Fruit fly (Drosophila melanogaster) whole organism, prepupa: Measurements from ENCODE around the gene Pgm1.

Experiments used
- Blimp-1 ChIP-seq: fragments of 200-800 bp; sonication (Bioruptor generic); optimal IDR thresholded peaks from 3 replicates; lab custom pipeline; 2017; ENCODE audit warnings: missing biosample characterization, missing genetic modification characterization, mild to moderate bottlenecking, moderate library complexity, missing genetic modification reagents
- CG10631 ChIP-seq: fragments of 200-800 bp; sonication (Bioruptor generic); optimal IDR thresholded peaks from 2 replicates; lab custom pipeline; 2016; ENCODE audit warnings: missing biosample characterization, missing genetic modification characterization
- CG10669 ChIP-seq: fragments of 200-800 bp; sonication (Bioruptor generic); optimal IDR thresholded peaks from 3 replicates; lab custom pipeline; 2018; ENCODE audit warnings: missing biosample characterization, mild to moderate bottlenecking, missing genetic modification characterization, moderate library complexity
- CG11294 ChIP-seq: fragments of 200-800 bp; sonication (Bioruptor generic); IDR thresholded peaks from 2 replicates; pipeline ENCODE4 v1.3.6; 2022; ENCODE audit warnings: missing biosample characterization, missing genetic modification characterization
- CG11762 ChIP-seq: fragments of 200-800 bp; sonication (Bioruptor generic); optimal IDR thresholded peaks from 3 replicates; lab custom pipeline; 2016; ENCODE audit warnings: missing biosample characterization, missing genetic modification characterization; ENCODE audit not compliant: insufficient read depth
- CG11902 ChIP-seq: fragments of 200-800 bp; sonication (Bioruptor generic); optimal IDR thresholded peaks from 3 replicates; lab custom pipeline; 2016; ENCODE audit warnings: missing biosample characterization, missing genetic modification characterization
- CG15336 ChIP-seq: fragments of 200-800 bp; sonication (Bioruptor generic); IDR thresholded peaks from 2 replicates; pipeline ENCODE4 v1.3.6; 2022; ENCODE audit warnings: missing biosample characterization, missing genetic modification characterization
- CG1621 ChIP-seq: fragments of 200-800 bp; sonication (Bioruptor generic); optimal IDR thresholded peaks from 3 replicates; lab custom pipeline; 2018; ENCODE audit warnings: missing biosample characterization, mild to moderate bottlenecking, missing genetic modification characterization
- CG31627 ChIP-seq: fragments of 200-800 bp; sonication (Bioruptor generic); optimal IDR thresholded peaks from 3 replicates; lab custom pipeline; 2016; ENCODE audit warnings: missing biosample characterization, missing genetic modification characterization
- CG32006 ChIP-seq: fragments of 200-800 bp; sonication (Bioruptor generic); optimal IDR thresholded peaks from 3 replicates; lab custom pipeline; 2017; ENCODE audit warnings: missing biosample characterization, mild to moderate bottlenecking, missing genetic modification characterization
- CG3919 ChIP-seq: fragments of 200-800 bp; sonication (Bioruptor generic); optimal IDR thresholded peaks from 3 replicates; lab custom pipeline; 2016; ENCODE audit warnings: missing biosample characterization, missing genetic modification characterization
- CG6163 ChIP-seq: fragments of 200-800 bp; sonication (Bioruptor generic); IDR thresholded peaks from 3 replicates; pipeline ENCODE4 v1.3.6; 2022; ENCODE audit warnings: missing biosample characterization, missing genetic modification characterization
- CG6276 ChIP-seq: fragments of 200-800 bp; sonication (Bioruptor generic); optimal IDR thresholded peaks from 2 replicates; lab custom pipeline; 2017; ENCODE audit warnings: missing biosample characterization, mild to moderate bottlenecking, missing genetic modification characterization
- CG6792 ChIP-seq: fragments of 200-800 bp; sonication (Bioruptor generic); optimal IDR thresholded peaks from 3 replicates; lab custom pipeline; 2016; ENCODE audit warnings: missing biosample characterization, missing genetic modification characterization
- CG6854 ChIP-seq: fragments of 200-800 bp; sonication (Bioruptor generic); optimal IDR thresholded peaks from 2 replicates; lab custom pipeline; 2017; ENCODE audit warnings: missing biosample characterization, mild to moderate bottlenecking, missing genetic modification characterization
- CG8119 ChIP-seq: fragments of 200-800 bp; sonication (Bioruptor generic); IDR thresholded peaks from 3 replicates; pipeline ENCODE4 v1.3.6; 2022; ENCODE audit warnings: missing biosample characterization, missing genetic modification characterization
- CG9139 ChIP-seq: fragments of 200-800 bp; sonication (Bioruptor generic); optimal IDR thresholded peaks from 3 replicates; lab custom pipeline; 2017; ENCODE audit warnings: missing biosample characterization, mild to moderate bottlenecking, missing genetic modification characterization
- Eip78C ChIP-seq: fragments of 200-800 bp; sonication (Bioruptor generic); peaks from one replicate; lab custom pipeline; 2016; ENCODE audit warnings: missing biosample characterization, missing genetic modification characterization
- Ets21C ChIP-seq: fragments of 200-800 bp; sonication (Bioruptor generic); optimal IDR thresholded peaks from 3 replicates; lab custom pipeline; 2016; ENCODE audit warnings: missing biosample characterization, missing genetic modification characterization
- Ets96B ChIP-seq: fragments of 200-800 bp; optimal IDR thresholded peaks from 2 replicates; lab custom pipeline; 2019; ENCODE audit warnings: missing biosample characterization, mild to moderate bottlenecking, missing genetic modification characterization, moderate library complexity
- Gug ChIP-seq: fragments of 200-800 bp; sonication (Bioruptor generic); IDR thresholded peaks from 2 replicates; pipeline ENCODE4 v1.3.6; 2022; ENCODE audit warnings: missing biosample characterization, missing genetic modification characterization
- Hr39 ChIP-seq: fragments of 200-800 bp; sonication (Bioruptor generic); optimal IDR thresholded peaks from 2 replicates; lab custom pipeline; 2016; ENCODE audit warnings: missing biosample characterization, missing genetic modification characterization
- Lpt ChIP-seq: fragments of 200-800 bp; sonication (Bioruptor generic); optimal IDR thresholded peaks from 3 replicates; lab custom pipeline; 2016; ENCODE audit warnings: missing biosample characterization, missing genetic modification characterization
- Met ChIP-seq: fragments of 200-800 bp; sonication (Bioruptor generic); optimal IDR thresholded peaks from 3 replicates; lab custom pipeline; 2016; ENCODE audit warnings: missing biosample characterization, missing genetic modification characterization
- OdsH ChIP-seq: fragments of 200-800 bp; sonication (Bioruptor generic); optimal IDR thresholded peaks from 3 replicates; lab custom pipeline; 2016; ENCODE audit warnings: missing biosample characterization, missing genetic modification characterization
- cyc ChIP-seq: fragments of 200-800 bp; sonication (Bioruptor generic); optimal IDR thresholded peaks from 3 replicates; lab custom pipeline; 2016; ENCODE audit warnings: missing biosample characterization, missing genetic modification characterization
- dac ChIP-seq: fragments of 200-800 bp; sonication (Bioruptor generic); optimal IDR thresholded peaks from 2 replicates; lab custom pipeline; 2017; ENCODE audit warnings: missing biosample characterization, mild to moderate bottlenecking, missing genetic modification characterization
- dsx ChIP-seq: fragments of 200-800 bp; optimal IDR thresholded peaks from 3 replicates; lab custom pipeline; 2019; ENCODE audit warnings: missing biosample characterization, mild to moderate bottlenecking, missing genetic modification characterization, moderate library complexity; ENCODE audit not compliant: poor library complexity, severe bottlenecking
- eg ChIP-seq: fragments of 200-800 bp; sonication (Bioruptor generic); IDR thresholded peaks from 3 replicates; pipeline ENCODE4 v1.3.6; 2022; ENCODE audit warnings: missing biosample characterization, missing genetic modification characterization
- esn ChIP-seq: fragments of 200-800 bp; sonication (Bioruptor generic); optimal IDR thresholded peaks from 2 replicates; lab custom pipeline; 2016; ENCODE audit warnings: missing biosample characterization, mild to moderate bottlenecking, missing genetic modification characterization, moderate library complexity
- lz ChIP-seq: fragments of 200-800 bp; sonication (Bioruptor generic); optimal IDR thresholded peaks from 3 replicates; lab custom pipeline; 2016; ENCODE audit warnings: missing biosample characterization, missing genetic modification characterization
- net ChIP-seq: fragments of 200-800 bp; sonication (Bioruptor generic); optimal IDR thresholded peaks from 3 replicates; lab custom pipeline; 2016; ENCODE audit warnings: missing biosample characterization, missing genetic modification characterization
- svp ChIP-seq: fragments of 200-800 bp; sonication (Bioruptor generic); peaks from one replicate; lab custom pipeline; 2016; ENCODE audit warnings: missing biosample characterization, missing genetic modification characterization
- topi ChIP-seq: fragments of 200-800 bp; sonication (Bioruptor generic); optimal IDR thresholded peaks from 3 replicates; lab custom pipeline; 2016; ENCODE audit warnings: missing biosample characterization, missing genetic modification characterization
- vri ChIP-seq: fragments of 200-800 bp; sonication (Bioruptor generic); optimal IDR thresholded peaks from 3 replicates; lab custom pipeline; 2016; ENCODE audit warnings: missing biosample characterization, mild to moderate bottlenecking, missing genetic modification characterization

Gene Pgm1

DNA sequence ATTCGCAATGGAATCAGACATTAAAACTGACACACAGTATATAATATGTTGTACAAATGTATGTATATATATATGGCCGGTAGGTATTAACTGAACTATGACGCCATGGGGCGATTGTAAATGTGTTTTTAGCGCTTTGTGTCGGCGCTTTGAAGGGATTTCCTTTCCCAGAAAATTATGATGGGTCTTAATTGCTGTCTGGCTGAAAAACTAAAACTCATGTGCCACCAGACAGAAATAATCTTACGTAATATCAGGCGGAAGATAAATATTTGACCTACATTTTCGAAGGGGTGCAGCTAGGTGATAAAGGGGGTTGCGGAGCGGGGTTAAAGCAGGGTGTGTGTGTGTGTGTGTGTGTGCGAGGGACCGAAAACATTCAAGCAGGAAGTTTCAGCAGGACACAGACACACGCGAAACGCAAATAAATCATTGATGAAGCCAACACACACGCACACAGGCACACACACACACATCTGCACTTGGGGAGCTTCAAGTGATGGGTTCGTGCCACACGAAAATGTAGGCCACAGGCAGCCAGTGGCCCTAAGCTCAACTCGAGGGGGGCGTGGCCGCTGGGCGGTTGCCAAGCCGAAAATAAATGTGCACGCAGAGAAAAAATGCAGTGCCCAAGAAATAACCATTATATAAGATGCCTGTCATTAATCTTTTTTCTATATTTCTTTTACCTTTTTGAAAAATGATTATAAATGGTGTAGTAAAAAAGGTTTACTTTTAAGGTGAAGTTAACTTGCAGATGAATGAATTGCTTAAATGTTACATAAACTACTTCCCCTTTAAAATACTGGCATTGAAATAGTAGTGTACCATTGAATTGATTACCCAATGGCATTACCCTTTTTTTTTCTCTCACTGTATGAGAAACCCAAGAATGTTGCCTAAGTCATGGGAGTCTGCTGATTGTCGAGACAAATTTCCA, 29.2 kb upstream of the Pgm1 start (continued):
- TF ChIP-seq Lpt (GFP tag; lab: Kevin White, UChicago), result peak; percentile 21
- peak; percentile 58 for TF ChIP-seq CG3919 (GFP tag; lab: Kevin White, UChicago)
- no peak for TF ChIP-seq Blimp-1 (GFP tag; lab: Kevin White, UChicago)
- TF ChIP-seq Ets96B (tag; lab: Kevin White, UChicago), result peak; percentile 28
- TF ChIP-seq CG11294, result peak; percentile 52; the same call in 1 of the 2 replicates
- peak; percentile 62 for TF ChIP-seq CG10631 (GFP tag; lab: Kevin White, UChicago)
- TF ChIP-seq CG6276 (GFP tag; lab: Kevin White, UChicago), result peak; percentile 64
- peak; percentile 62 for TF ChIP-seq svp (GFP tag; lab: Kevin White, UChicago)
- peak; percentile 61 for TF ChIP-seq Gug (GFP tag; lab: Robert Waterston, UW)
- peak; percentile 11 for TF ChIP-seq cyc (GFP tag; lab: Kevin White, UChicago)
- TF ChIP-seq CG6163, result peak; percentile 51; the same call in 1 of the 3 replicates

DNA sequence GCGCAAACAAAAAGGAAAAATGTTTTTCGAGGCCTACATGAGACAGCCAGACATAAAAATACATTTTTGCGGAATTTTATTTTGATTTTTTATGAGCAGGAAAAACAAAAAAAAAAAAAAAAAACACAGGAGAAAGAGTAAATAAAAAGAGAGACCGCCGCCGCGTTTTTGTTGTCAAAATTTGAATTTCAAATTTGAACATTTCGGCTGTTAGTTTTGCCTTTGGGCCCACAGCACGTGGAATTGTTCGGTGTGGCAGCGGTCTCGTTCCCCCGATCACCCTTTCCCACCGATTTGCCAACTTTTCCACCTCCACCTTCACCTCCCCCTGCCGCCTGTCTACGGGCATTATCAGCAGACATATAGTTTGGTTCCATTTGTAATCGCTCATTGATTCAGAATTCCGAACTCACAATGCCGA, 28.5 kb upstream of the Pgm1 start:
- TF ChIP-seq CG8119 (GFP tag; lab: Robert Waterston, UW) (peak; percentile 51; the same call in 2 of the 3 replicates), CG32006 (GFP tag; lab: Kevin White, UChicago) (no peak), CG10669 (GFP tag; lab: Kevin White, UChicago) (no peak), lz (GFP tag; lab: Kevin White, UChicago) (no peak), Hr39 (GFP tag; lab: Kevin White, UChicago) (no peak), vri (no peak), CG6276 (GFP tag; lab: Kevin White, UChicago) (peak; percentile 42), CG6854 (GFP tag; lab: Kevin White, UChicago) (no peak), net (no peak), CG15336 (GFP tag; lab: Robert Waterston, UW) (peak; percentile 48), dac (GFP tag; lab: Kevin White, UChicago) (no peak), OdsH (GFP tag; lab: Kevin White, UChicago) (no peak), eg (GFP tag; lab: Robert Waterston, UW) (peak; percentile 67; the same call in 2 of the 3 replicates)

DNA sequence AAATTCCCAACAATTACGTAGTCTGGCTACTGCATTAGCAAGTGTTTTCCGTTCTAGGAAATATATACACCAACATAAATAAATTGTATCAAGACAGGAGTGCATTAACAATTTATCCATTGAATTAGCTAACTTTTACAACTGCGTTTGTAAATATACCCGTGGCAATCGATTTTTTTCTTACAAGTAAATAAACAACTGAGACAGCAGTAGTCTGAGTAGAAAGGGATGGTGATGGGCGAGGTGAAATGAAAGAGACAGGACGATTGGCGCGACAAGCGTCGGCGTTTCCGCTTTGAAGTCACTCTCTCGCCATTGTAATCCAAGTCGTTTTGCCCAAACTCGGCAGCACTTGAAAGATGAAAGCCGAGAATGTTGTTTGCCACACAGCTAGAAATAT, 27.2 kb upstream of the Pgm1 start:
- peak; percentile 38 for TF ChIP-seq svp (GFP tag; lab: Kevin White, UChicago)
- no peak for TF ChIP-seq esn
- TF ChIP-seq Eip78C, result peak; percentile 28

- TF ChIP-seq eg (GFP tag; lab: Robert Waterston, UW) (no peak), Blimp-1 (GFP tag; lab: Kevin White, UChicago) (no peak), Ets96B (tag; lab: Kevin White, UChicago) (no peak), CG32006 (GFP tag; lab: Kevin White, UChicago) (no peak), Met (GFP tag; lab: Kevin White, UChicago) (peak; percentile 18), CG9139 (GFP tag; lab: Kevin White, UChicago) (no peak), Ets21C (no peak), topi (GFP tag; lab: Kevin White, UChicago) (no peak), CG1621 (tag; lab: Kevin White, UChicago) (no peak), CG6792 (GFP tag; lab: Kevin White, UChicago) (no peak), dsx (no peak), Eip78C (peak; percentile 62), vri (peak; percentile 47), CG31627 (no peak), dac (GFP tag; lab: Kevin White, UChicago) (no peak), esn (no peak), svp (GFP tag; lab: Kevin White, UChicago) (no peak), CG11902 (GFP tag; lab: Kevin White, UChicago) (no peak), CG11762 (no peak), CG10631 (GFP tag; lab: Kevin White, UChicago) (no peak)
Observed at dm6 chr3L:16153650-16154049, 25.3 kb upstream of the Pgm1 start.
